Comparison of ENCODE assay signal across 1 fruit fly cellular context in the genomic region with DNA sequence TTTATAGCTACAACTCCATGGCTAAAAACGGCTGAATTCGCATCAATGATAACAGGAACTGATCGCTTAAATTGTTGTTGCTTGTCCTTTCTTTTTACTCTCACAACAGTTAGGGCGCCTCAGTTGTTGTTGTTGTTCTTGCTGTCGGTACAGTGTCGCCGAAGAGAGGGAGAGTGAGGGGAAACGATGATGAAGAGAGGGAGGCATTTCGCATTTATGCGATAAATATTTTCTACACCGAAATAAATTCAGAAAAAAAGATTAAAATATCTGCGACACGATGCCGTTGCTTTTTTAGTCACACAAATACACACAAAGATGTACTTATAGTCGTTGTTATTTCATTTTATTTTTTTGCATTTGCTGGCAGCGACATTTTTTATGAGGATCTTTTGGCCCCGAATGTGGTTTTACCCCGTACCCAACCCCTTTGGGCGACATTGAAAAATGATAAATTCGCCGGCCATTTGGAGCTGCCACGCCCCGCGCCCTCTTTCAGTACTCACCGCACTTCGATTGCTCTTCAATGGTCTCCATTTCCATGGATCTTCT.
TF ChIP-seq lines count a peak whose summit lies in the region.

No protein-coding gene starts in this region.

TF ChIP-seq in whole organism, embryonic, 481 proteins besides CTCF, POLR2A, EP300 and RAD21 (continued from another document):
- TF ChIP-seq Max (GFP tag; optimal IDR thresholded peaks at IDR 0.05; lab: Kevin White, UChicago) (no peak), CG32767 (GFP tag; IDR thresholded peaks at IDR 0.05; lab: Robert Waterston, UW) (peak; percentile 15; the same call in 1 of the 2 replicates), caup (GFP tag; optimal IDR thresholded peaks at IDR 0.05; lab: Kevin White, UChicago; ENCODE audit: severe bottlenecking) (no peak), D19A (tag; optimal IDR thresholded peaks at IDR 0.05; lab: Kevin White, UChicago) (peak; percentile 56), Spps (tag; optimal IDR thresholded peaks at IDR 0.05; lab: Kevin White, UChicago) (no peak), CG30431 (GFP tag; optimal IDR thresholded peaks at IDR 0.05; lab: Kevin White, UChicago) (no peak), al (GFP tag; IDR thresholded peaks at IDR 0.05; lab: Robert Waterston, UW) (no peak), fd102C (GFP tag; optimal IDR thresholded peaks at IDR 0.05; lab: Kevin White, UChicago) (no peak), zf30C (GFP tag; optimal IDR thresholded peaks at IDR 0.05; lab: Kevin White, UChicago) (peak; percentile 34), btn (GFP tag; optimal IDR thresholded peaks at IDR 0.05; lab: Kevin White, UChicago) (no peak), Usf (GFP tag; optimal IDR thresholded peaks at IDR 0.05; lab: Kevin White, UChicago) (no peak), bowl (GFP tag; IDR thresholded peaks at IDR 0.05; lab: Robert Waterston, UW) (no peak), NFAT (GFP tag; IDR thresholded peaks at IDR 0.05; lab: Robert Waterston, UW) (no peak), Ets97D (GFP tag; optimal IDR thresholded peaks at IDR 0.05; lab: Kevin White, UChicago) (no peak), Hr39 (optimal IDR thresholded peaks at IDR 0.05; lab: Kevin White, UChicago) (no peak), Oli (tag; optimal IDR thresholded peaks at IDR 0.05; lab: Kevin White, UChicago) (no peak), Meics (GFP tag; optimal IDR thresholded peaks at IDR 0.05; lab: Kevin White, UChicago) (no peak), MESR4 (GFP tag; optimal IDR thresholded peaks at IDR 0.05; lab: Kevin White, UChicago) (no peak), cas (GFP tag; IDR thresholded peaks at IDR 0.05; lab: Robert Waterston, UW) (no peak), Med (GFP tag; lab: Kevin White, UChicago) (no peak), Taf1 (GFP tag; IDR thresholded peaks at IDR 0.05; lab: Robert Waterston, UW) (no peak), CG5180 (GFP tag; optimal IDR thresholded peaks at IDR 0.05; lab: Kevin White, UChicago) (no peak), CG4360 (GFP tag; IDR thresholded peaks at IDR 0.05; lab: Robert Waterston, UW) (peak; percentile 90), Aef1 (GFP tag; IDR thresholded peaks at IDR 0.05; lab: Robert Waterston, UW) (no peak), Drgx (GFP tag; IDR thresholded peaks at IDR 0.05; lab: Robert Waterston, UW) (no peak), Sry-β (GFP tag; optimal IDR thresholded peaks at IDR 0.05; lab: Kevin White, UChicago) (peak; percentile 80), CG15514 (GFP tag; optimal IDR thresholded peaks at IDR 0.05; lab: Kevin White, UChicago) (no peak), rib (GFP tag; IDR thresholded peaks at IDR 0.05; lab: Robert Waterston, UW) (0 out of 2 replicates have a peak, but pooled peaks have one; percentile 54), mld (GFP tag; IDR thresholded peaks at IDR 0.05; lab: Robert Waterston, UW; ENCODE audit: partially characterized antibody) (no peak), CG31365 (tag; optimal IDR thresholded peaks at IDR 0.05; lab: Kevin White, UChicago) (no peak), Lhr (GFP tag; optimal IDR thresholded peaks at IDR 0.05; lab: Kevin White, UChicago) (no peak), CG5953 (GFP tag; IDR thresholded peaks at IDR 0.05; lab: Robert Waterston, UW) (no peak), Pdp1 (GFP tag; optimal IDR thresholded peaks at IDR 0.05; lab: Kevin White, UChicago) (no peak), sima (GFP tag; optimal IDR thresholded peaks at IDR 0.05; lab: Kevin White, UChicago) (no peak), CG14014 (GFP tag; IDR thresholded peaks at IDR 0.05; lab: Robert Waterston, UW) (no peak)
